Worm (Caenorhabditis elegans) whole organism, late embryonic: Measurements from ENCODE around the gene stdh-4.
"Not testable (repeated sequence)": the region's sequence is repeated elsewhere in the genome, so short reads cannot be mapped to it uniquely, and the experiment has no call there.

ENCODE experiments used
- ama-1 ChIP-seq: fragments of 150-350 bp; optimal IDR thresholded peaks from 2 replicates; lab custom pipeline; 2014
- ceh-30 ChIP-seq: fragments of 150-350 bp; optimal IDR thresholded peaks from 2 replicates; lab custom pipeline; 2014; ENCODE audit warnings: missing biosample characterization, missing genetic modification characterization
- fkh-10 ChIP-seq: fragments of 150-350 bp; optimal IDR thresholded peaks from 2 replicates; lab custom pipeline; 2014; ENCODE audit warnings: missing biosample characterization, missing genetic modification reagents, missing genetic modification characterization
- madf-2 ChIP-seq: sonication (generic microtip); optimal IDR thresholded peaks from 2 replicates; lab custom pipeline; 2017; ENCODE audit warnings: missing genetic modification characterization, missing compliant biosample characterization
- nhr-11 ChIP-seq: fragments of 150-350 bp; optimal IDR thresholded peaks from 2 replicates; lab custom pipeline; 2014; ENCODE audit warnings: missing biosample characterization, missing genetic modification characterization
- npax-4 ChIP-seq: sonication (generic microtip); optimal IDR thresholded peaks from 2 replicates; lab custom pipeline; 2016; ENCODE audit warnings: missing genetic modification characterization, missing compliant biosample characterization
- pat-9 ChIP-seq: fragments of 200-800 bp; sonication (Bioruptor generic); optimal IDR thresholded peaks from 2 replicates; lab custom pipeline; 2018; ENCODE audit warnings: mild to moderate bottlenecking, missing genetic modification characterization, moderate library complexity, missing compliant biosample characterization
- pqm-1 ChIP-seq: sonication (generic microtip); optimal IDR thresholded peaks from 2 replicates; lab custom pipeline; 2016; ENCODE audit warnings: missing genetic modification characterization, missing compliant biosample characterization
- pros-1 ChIP-seq: fragments of 150-350 bp; optimal IDR thresholded peaks from 2 replicates; lab custom pipeline; 2014; ENCODE audit warnings: missing biosample characterization, missing genetic modification reagents, missing genetic modification characterization
- rnt-1 ChIP-seq: sonication (generic microtip); optimal IDR thresholded peaks from 2 replicates; lab custom pipeline; 2016; ENCODE audit warnings: missing genetic modification characterization, missing compliant biosample characterization
- sox-4 ChIP-seq: sonication (generic microtip); optimal IDR thresholded peaks from 2 replicates; lab custom pipeline; 2017; ENCODE audit warnings: mild to moderate bottlenecking, missing genetic modification characterization, inconsistent platforms, missing compliant biosample characterization
- tbx-2 ChIP-seq: sonication (generic microtip); optimal IDR thresholded peaks from 2 replicates; lab custom pipeline; 2016; ENCODE audit warnings: missing genetic modification characterization, missing compliant biosample characterization
- zip-5 ChIP-seq: sonication (generic microtip); optimal IDR thresholded peaks from 2 replicates; lab custom pipeline; 2016; ENCODE audit warnings: missing genetic modification characterization, missing compliant biosample characterization

ce11 chrV:8574762-8575161 is 25.7 kb downstream of the stdh-4 start, which contains the start of gene F25G6.1:
- TF ChIP-seq fkh-10 (GFP tag; lab: Kevin White, UChicago); nhr-11 (tag; lab: Kevin White, UChicago); madf-2 (tag; lab: Kevin White, UChicago); rnt-1 (tag; lab: Kevin White, UChicago); ama-1 (lab: Kevin White, UChicago); pros-1 (tag; lab: Kevin White, UChicago); npax-4 (tag; lab: Kevin White, UChicago); pat-9 (tag; lab: Kevin White, UChicago); zip-5 (tag; lab: Kevin White, UChicago); sox-4 (tag; lab: Kevin White, UChicago); pqm-1 (tag; lab: Kevin White, UChicago); ceh-30 (tag; lab: Kevin White, UChicago); tbx-2 (tag; lab: Kevin White, UChicago): not testable (repeated sequence)
